Fruit fly (Drosophila melanogaster): ENCODE results near the gene CG12003.

Gene CG12003

dm6 chr3L:1587140-1587849 lies 22.1 kb downstream of the CG12003 start (continued):
- TF ChIP-seq CG1024 (GFP tag; IDR thresholded peaks at IDR 0.05): peak; percentile 73
- TF ChIP-seq CG11247 (GFP tag; IDR thresholded peaks at IDR 0.05): peak; percentile 84
- peak; percentile 89 for TF ChIP-seq chm (GFP tag; IDR thresholded peaks at IDR 0.05)
- no peak for TF ChIP-seq MESR4 (GFP tag; optimal IDR thresholded peaks at IDR 0.05)
- TF ChIP-seq pfk (GFP tag; optimal IDR thresholded peaks at IDR 0.05): no peak
- no peak for TF ChIP-seq Tbp (GFP tag; optimal IDR thresholded peaks at IDR 0.05)
- peak; percentile 94 for TF ChIP-seq grau (tag; optimal IDR thresholded peaks at IDR 0.05)
- peak; percentile 73 for TF ChIP-seq phol (tag; optimal IDR thresholded peaks at IDR 0.05)
- peak; percentile 56; the same call in 1 of the 3 replicates for TF ChIP-seq C15 (GFP tag; IDR thresholded peaks at IDR 0.05)
- TF ChIP-seq CG3838 (GFP tag; optimal IDR thresholded peaks at IDR 0.05): peak; percentile 13
- TF ChIP-seq ttk (GFP tag; IDR thresholded peaks at IDR 0.05): peak; percentile 82
- TF ChIP-seq CG15514 (GFP tag; optimal IDR thresholded peaks at IDR 0.05): peak; percentile 70
- peak; percentile 88 for TF ChIP-seq Atf6 (GFP tag; IDR thresholded peaks at IDR 0.05)
- peak; percentile 14 for TF ChIP-seq dmrt11E (tag; optimal IDR thresholded peaks at IDR 0.05)
- no peak for TF ChIP-seq fru (optimal IDR thresholded peaks at IDR 0.05)
- TF ChIP-seq CG15011 (GFP tag; optimal IDR thresholded peaks at IDR 0.05): peak; percentile 64
- TF ChIP-seq stc (GFP tag; IDR thresholded peaks at IDR 0.05): peak; percentile 80
- TF ChIP-seq CG1529 (GFP tag; optimal IDR thresholded peaks at IDR 0.05): peak; percentile 22
- TF ChIP-seq ci (GFP tag; IDR thresholded peaks at IDR 0.05): peak; percentile 83
- TF ChIP-seq gce (GFP tag; IDR thresholded peaks at IDR 0.05): peak; percentile 80
- TF ChIP-seq Fer1 (GFP tag; optimal IDR thresholded peaks at IDR 0.05): peak; percentile 84
- peak; percentile 90 for TF ChIP-seq CG9932 (GFP tag; IDR thresholded peaks at IDR 0.05)
- peak; percentile 12 for TF ChIP-seq CG6254 (GFP tag; optimal IDR thresholded peaks at IDR 0.05)
- peak; percentile 43 for TF ChIP-seq CG12744 (GFP tag; optimal IDR thresholded peaks at IDR 0.05)
- peak; percentile 76 for TF ChIP-seq PHDP (tag; optimal IDR thresholded peaks at IDR 0.05)
- peak; percentile 92 for TF ChIP-seq Mrtf (GFP tag; IDR thresholded peaks at IDR 0.05)
- TF ChIP-seq CG10321 (GFP tag; IDR thresholded peaks at IDR 0.05): peak; percentile 64
- TF ChIP-seq CG32532 (GFP tag; IDR thresholded peaks at IDR 0.05): peak; percentile 91
- TF ChIP-seq CG14965 (GFP tag; optimal IDR thresholded peaks at IDR 0.05; ENCODE audit: borderline replicate concordance): peak; percentile 55
- peak; percentile 64 for TF ChIP-seq CG31441 (GFP tag; IDR thresholded peaks at IDR 0.05)
- peak; percentile 58 for TF ChIP-seq twi (tag; optimal IDR thresholded peaks at IDR 0.05)
- TF ChIP-seq Stat92E (GFP tag; optimal IDR thresholded peaks at IDR 0.05): no peak
- TF ChIP-seq zf30C (GFP tag; optimal IDR thresholded peaks at IDR 0.05): no peak
- TF ChIP-seq cwo (GFP tag; optimal IDR thresholded peaks at IDR 0.05): peak; percentile 61
- TF ChIP-seq sens (GFP tag): peak; percentile 93
- peak; percentile 91 for TF ChIP-seq sob (GFP tag; IDR thresholded peaks at IDR 0.05)
- TF ChIP-seq shn (GFP tag; optimal IDR thresholded peaks at IDR 0.05): peak; percentile 71
- TF ChIP-seq trh (GFP tag; optimal IDR thresholded peaks at IDR 0.05): peak; percentile 65
- TF ChIP-seq CG18619 (GFP tag; optimal IDR thresholded peaks at IDR 0.05): peak; percentile 65
- peak; percentile 60 for TF ChIP-seq slp2 (GFP tag; optimal IDR thresholded peaks at IDR 0.05)
- TF ChIP-seq CG3065 (GFP tag; optimal IDR thresholded peaks at IDR 0.05): no peak
- TF ChIP-seq h (optimal IDR thresholded peaks at IDR 0.05): no peak
- peak; percentile 15 for TF ChIP-seq D (optimal IDR thresholded peaks at IDR 0.05)
- peak; percentile 64 for TF ChIP-seq D (GFP tag; optimal IDR thresholded peaks at IDR 0.05)
- peak; percentile 70; the same call in 1 of the 2 replicates for TF ChIP-seq Taf1 (GFP tag; IDR thresholded peaks at IDR 0.05)
- TF ChIP-seq CG30403 (GFP tag; optimal IDR thresholded peaks at IDR 0.05): peak; percentile 76
- TF ChIP-seq chinmo (GFP tag; IDR thresholded peaks at IDR 0.05; ENCODE audit: partially characterized antibody): peak; percentile 53; the same call in 1 of the 4 replicates
- TF ChIP-seq lmd (GFP tag; IDR thresholded peaks at IDR 0.05): peak; percentile 92
- TF ChIP-seq bbx (GFP tag; IDR thresholded peaks at IDR 0.05; ENCODE audit: partially characterized antibody): no peak
- TF ChIP-seq esg (GFP tag; conservative IDR thresholded peaks at IDR 0.05): peak; percentile 86
- peak; percentile 78 for TF ChIP-seq Abd-B (GFP tag; optimal IDR thresholded peaks at IDR 0.05)

Data from whole organism, embryonic.